Fruit fly (Drosophila melanogaster) whole organism, adult: ENCODE results near the gene cic.

Experiments
- CG11617 ChIP-seq: fragments of 200-800 bp; sonication (Bioruptor generic); optimal IDR thresholded peaks from 2 replicates; lab custom pipeline; 2017; ENCODE audit warnings: mild to moderate bottlenecking, missing biosample characterization, missing genetic modification reagents, missing genetic modification characterization
- CG7101 ChIP-seq: fragments of 200-800 bp; sonication (Bioruptor generic); optimal IDR thresholded peaks from 2 replicates; lab custom pipeline; 2018; ENCODE audit warnings: missing biosample characterization, mild to moderate bottlenecking, missing genetic modification characterization, moderate library complexity
- tj ChIP-seq: fragments of 200-800 bp; sonication (Bioruptor generic); optimal IDR thresholded peaks from 3 replicates; lab custom pipeline; 2017; ENCODE audit warnings: missing biosample characterization, mild to moderate bottlenecking, missing genetic modification characterization, moderate library complexity

DNA sequence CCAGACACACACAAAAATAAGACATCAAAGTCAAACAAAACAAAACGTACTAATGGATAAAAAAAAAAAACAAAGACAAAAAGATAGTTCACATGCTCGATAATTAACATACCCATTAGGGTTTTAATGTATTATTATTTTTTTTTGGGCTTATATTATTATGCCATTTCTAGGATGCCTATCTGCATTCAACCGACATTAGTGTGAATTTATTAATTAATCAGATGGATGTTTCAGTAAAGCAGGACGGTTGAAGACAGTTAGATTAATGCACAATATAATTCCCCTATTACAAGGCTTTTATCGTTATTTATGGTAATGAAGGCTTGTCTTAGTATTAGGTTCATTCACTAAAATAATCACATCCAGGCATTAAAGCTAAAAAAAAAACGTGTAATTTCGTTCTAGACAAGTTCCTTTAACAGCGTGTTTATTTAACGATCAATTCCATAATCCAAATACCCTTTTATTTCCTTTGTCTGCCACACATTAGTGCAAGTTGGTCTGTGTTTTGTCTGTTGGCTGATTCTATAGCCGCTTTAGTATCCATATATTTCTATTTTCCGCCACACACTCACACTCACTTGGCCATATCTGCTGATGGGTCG is 12.8 kb downstream of the cic start:
- TF ChIP-seq CG7101 (tag; lab: Kevin White, UChicago) (no peak), tj (GFP tag; lab: Kevin White, UChicago) (no peak), CG11617 (no peak)
